Fruit fly (Drosophila melanogaster): ENCODE data around the gene CG14294.

DNA sequence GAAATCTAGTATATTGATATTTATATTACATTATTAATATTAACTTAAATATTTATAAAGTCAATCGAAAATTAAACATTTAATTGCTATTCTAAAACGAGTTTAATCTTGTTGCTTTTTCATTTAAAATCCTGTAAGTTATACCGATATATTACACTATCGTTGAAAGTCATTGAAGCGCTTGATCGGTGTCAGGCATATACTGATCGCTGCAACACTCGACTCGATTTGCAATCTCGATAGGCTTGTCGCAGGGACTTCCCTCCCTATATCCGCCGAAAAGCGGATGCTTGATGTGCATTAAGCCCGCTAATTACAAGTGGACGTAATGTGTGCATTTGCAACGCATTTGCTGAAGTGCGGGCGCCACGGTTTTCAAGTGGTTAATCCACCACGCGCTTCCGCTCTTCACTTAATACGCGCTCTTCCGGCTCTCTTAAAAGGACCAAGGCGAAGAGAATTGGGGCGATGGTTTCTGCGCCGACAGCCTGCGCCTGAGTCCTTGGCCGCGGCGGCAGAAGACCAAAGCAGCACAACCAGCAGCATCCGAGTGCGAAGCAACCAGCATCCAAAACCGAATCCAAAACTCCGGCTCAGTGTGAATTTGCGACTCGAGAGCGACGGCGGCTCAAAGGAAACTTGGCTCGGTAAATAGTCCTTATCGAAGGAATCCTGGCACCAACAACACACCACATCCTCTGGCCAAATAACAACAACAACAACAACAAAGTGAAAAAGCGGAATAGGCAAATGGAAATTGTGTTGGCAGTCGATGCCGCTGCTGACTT lies 27.0 kb upstream of the CG14294 start, which contains the start of gene CG42613:
- no peak for TF ChIP-seq pan (optimal IDR thresholded peaks at IDR 0.05)
- peak; percentile 6 for TF ChIP-seq Dll (optimal IDR thresholded peaks at IDR 0.05)
- TF ChIP-seq CG8478 (optimal IDR thresholded peaks at IDR 0.05): no peak

Measured in whole organism.